Worm (Caenorhabditis elegans): Measurements from ENCODE around the gene cyn-17.

cyn-17 gene

ce11 chrV:5845669-5846189, 46.3 kb downstream of the cyn-17 start, which contains the start of gene F26F12.3 (continued):
- TF ChIP-seq hif-1 (tag; optimal IDR thresholded peaks at IDR 0.05) (peak in 1 of 2 experiments; percentile 64), nhr-25 (tag; optimal IDR thresholded peaks at IDR 0.05; ENCODE audit: borderline replicate concordance, insufficient read depth) (no peak), vab-7 (GFP tag; IDR thresholded peaks at IDR 0.05) (no peak), lsy-2 (tag; optimal IDR thresholded peaks at IDR 0.05) (peak in 1 of 2 experiments; percentile 63), mdt-29 (GFP tag; IDR thresholded peaks at IDR 0.05) (no peak), ceh-82 (tag; optimal IDR thresholded peaks at IDR 0.05) (no peak), jun-1 (tag; optimal IDR thresholded peaks at IDR 0.05) (no peak), hlh-30 (tag; optimal IDR thresholded peaks at IDR 0.05; ENCODE audit: insufficient read depth) (peak; percentile 96), mep-1 (tag; optimal IDR thresholded peaks at IDR 0.05) (peak; percentile 69), tra-1 (GFP tag; IDR thresholded peaks at IDR 0.05) (0 out of 2 replicates have a peak, but pooled peaks have one; percentile 38), lin-13 (GFP tag; optimal IDR thresholded peaks at IDR 0.05) (no peak), pqm-1 (tag; optimal IDR thresholded peaks at IDR 0.05) (peak; percentile 59), daf-8 (GFP tag; IDR thresholded peaks at IDR 0.05) (no peak), ceh-44 (GFP tag; IDR thresholded peaks at IDR 0.05) (no peak), F44E2.7 (GFP tag; IDR thresholded peaks at IDR 0.05) (no peak), aha-1 (tag) (peak; percentile 30), nhr-102 (tag; optimal IDR thresholded peaks at IDR 0.05) (peak; percentile 43), zfp-3 (GFP tag; conservative IDR thresholded peaks at IDR 0.05) (0 out of 2 replicates have a peak, but pooled peaks have one; percentile 20), ZK546.5 (tag; optimal IDR thresholded peaks at IDR 0.05) (no peak), snpc-4 (tag; optimal IDR thresholded peaks at IDR 0.05) (no peak)

DNA sequence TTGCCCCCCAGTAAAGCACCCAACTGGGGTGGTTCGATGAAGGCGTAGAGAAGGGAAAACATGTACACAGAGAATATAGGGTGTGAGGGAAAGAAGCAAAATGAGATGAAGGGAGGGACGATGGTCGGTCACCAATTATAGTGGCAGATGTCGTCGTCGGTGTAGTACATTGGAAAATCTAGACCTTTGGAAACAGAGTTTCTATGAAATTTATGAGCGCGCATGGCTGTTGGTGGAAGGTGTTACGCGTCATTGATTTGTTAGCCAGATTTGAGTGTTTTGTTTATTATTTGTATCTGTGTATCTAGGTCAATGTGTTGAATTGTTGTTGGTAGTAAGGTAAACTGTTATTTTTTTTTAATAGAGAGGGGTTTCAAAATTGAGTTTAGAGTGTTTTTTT, 47.3 kb downstream of the cyn-17 start:
- TF ChIP-seq nhr-48 (tag; optimal IDR thresholded peaks at IDR 0.05): no peak
- TF ChIP-seq dmd-9 (GFP tag; IDR thresholded peaks at IDR 0.05): no peak
- no peak for TF ChIP-seq T20F7.1 (GFP tag; optimal IDR thresholded peaks at IDR 0.05)
- TF ChIP-seq lir-3 (tag; optimal IDR thresholded peaks at IDR 0.05): no peak
- no peak for TF ChIP-seq aha-1 (tag)
- no peak for TF ChIP-seq lin-39 (tag; optimal IDR thresholded peaks at IDR 0.05)
- TF ChIP-seq nhr-41 (GFP tag; IDR thresholded peaks at IDR 0.05): no peak
- TF ChIP-seq nhr-6 (tag; optimal IDR thresholded peaks at IDR 0.05): no peak
- TF ChIP-seq daf-19 (GFP tag; conservative IDR thresholded peaks at IDR 0.05): no peak

DNA sequence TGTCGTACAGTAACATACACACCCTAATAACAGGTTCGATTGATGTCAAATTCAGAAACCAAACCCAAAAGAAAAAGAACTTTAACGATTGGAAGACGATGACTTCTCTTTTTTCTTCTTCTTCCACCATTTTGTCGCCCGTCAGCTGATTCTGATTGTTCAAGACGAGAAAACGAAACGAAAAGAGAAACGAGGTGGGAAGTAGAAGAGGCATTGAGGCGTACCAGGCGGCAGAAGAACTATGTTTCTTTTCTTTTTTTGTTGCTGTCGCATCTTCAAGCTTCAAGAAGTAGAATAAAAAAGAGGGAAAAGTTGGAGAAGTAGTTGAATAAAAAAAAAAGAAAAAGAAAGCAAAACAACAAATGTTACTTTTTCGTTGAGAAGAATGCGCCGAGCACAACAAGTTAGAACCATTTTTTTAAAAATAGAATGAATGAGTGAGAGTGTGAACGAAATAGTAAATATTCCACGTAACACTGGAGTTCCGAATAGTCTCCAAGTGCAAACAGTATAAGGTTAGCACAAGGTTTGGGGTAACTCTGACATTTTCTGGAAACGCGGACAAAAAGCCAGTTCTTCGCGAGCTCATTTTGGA, 48.6 kb downstream of the cyn-17 start:
- TF ChIP-seq sdz-12 (GFP tag; optimal IDR thresholded peaks at IDR 0.05) (no peak), ctbp-1 (GFP tag; IDR thresholded peaks at IDR 0.05) (no peak), spr-3 (GFP tag; optimal IDR thresholded peaks at IDR 0.05) (no peak), R02D3.7 (tag; optimal IDR thresholded peaks at IDR 0.05) (no peak), egl-27 (tag; optimal IDR thresholded peaks at IDR 0.05) (no peak), hlh-11 (tag; optimal IDR thresholded peaks at IDR 0.05) (peak; percentile 43), aly-2 (tag; optimal IDR thresholded peaks at IDR 0.05) (no peak), snpc-4 (tag; optimal IDR thresholded peaks at IDR 0.05) (no peak), jun-1 (tag; optimal IDR thresholded peaks at IDR 0.05) (no peak), hmg-1.1 (GFP tag; IDR thresholded peaks at IDR 0.05) (0 out of 2 replicates have a peak, but pooled peaks have one; percentile 12), F49E8.2 (tag; optimal IDR thresholded peaks at IDR 0.05; ENCODE audit: borderline replicate concordance) (no peak), ceh-28 (tag; optimal IDR thresholded peaks at IDR 0.05) (no peak), attf-4 (tag; optimal IDR thresholded peaks at IDR 0.05) (no peak), aha-1 (tag) (no peak), cey-2 (tag; optimal IDR thresholded peaks at IDR 0.05; ENCODE audit: borderline replicate concordance, insufficient read depth) (no peak), lin-39 (tag; optimal IDR thresholded peaks at IDR 0.05) (no peak), fkh-10 (GFP tag; optimal IDR thresholded peaks at IDR 0.05) (peak; percentile 60), snpc-1.2 (GFP tag; IDR thresholded peaks at IDR 0.05) (no peak), hlh-30 (tag; optimal IDR thresholded peaks at IDR 0.05; ENCODE audit: insufficient read depth) (peak; percentile 59), F37D6.2 (tag; optimal IDR thresholded peaks at IDR 0.05) (no peak), hif-1 (tag; optimal IDR thresholded peaks at IDR 0.05) (no peak), set-16 (GFP tag; IDR thresholded peaks at IDR 0.05) (no peak), dmd-6 (GFP tag; IDR thresholded peaks at IDR 0.05) (peak; percentile 30)

Data from whole organism, L4 larva.